Worm (Caenorhabditis elegans) whole organism, L2 larva: ENCODE measurements around the gene F45F2.10.
A peak's percentile ranks its signal among the peaks of the same experiment; 100 is the strongest.

Experiments
- C34F6.9 ChIP-seq: fragments of 150-350 bp; optimal IDR thresholded peaks from 2 replicates; lab custom pipeline; 2014; ENCODE audit warnings: missing biosample characterization, missing genetic modification characterization
- F13H6.1 ChIP-seq: sonication (generic microtip); optimal IDR thresholded peaks from 2 replicates; lab custom pipeline; 2016; ENCODE audit warnings: missing genetic modification characterization, missing compliant biosample characterization
- R02D3.7 ChIP-seq: fragments of 150-350 bp; optimal IDR thresholded peaks from 2 replicates; lab custom pipeline; 2014; ENCODE audit warnings: missing biosample characterization, missing genetic modification characterization
- ZK546.5 ChIP-seq: sonication (generic microtip); optimal IDR thresholded peaks from 2 replicates; lab custom pipeline; 2017; ENCODE audit warnings: missing biosample characterization, missing genetic modification characterization
- alr-1 ChIP-seq: fragments of 150-350 bp; optimal IDR thresholded peaks from 2 replicates; lab custom pipeline; 2014; ENCODE audit warnings: missing biosample characterization, missing genetic modification characterization
- ama-1 ChIP-seq: fragments of 150-350 bp; optimal IDR thresholded peaks from 2 replicates; lab custom pipeline; 2018; ENCODE audit warnings: inconsistent platforms
- blmp-1 ChIP-seq: sonication (generic microtip); optimal IDR thresholded peaks from 2 replicates; lab custom pipeline; 2017; ENCODE audit warnings: missing genetic modification characterization, mild to moderate bottlenecking, missing compliant biosample characterization, antibody characterized with exemption, moderate library complexity; ENCODE audit not compliant: insufficient read depth
- ceh-16 ChIP-seq: fragments of 150-350 bp; optimal IDR thresholded peaks from 2 replicates; lab custom pipeline; 2014; ENCODE audit warnings: missing biosample characterization, missing genetic modification characterization
- ceh-82 ChIP-seq: fragments of 150-350 bp; optimal IDR thresholded peaks from 2 replicates; lab custom pipeline; 2014; ENCODE audit warnings: missing biosample characterization, missing genetic modification characterization
- crh-2 ChIP-seq: sonication (generic microtip); optimal IDR thresholded peaks from 2 replicates; lab custom pipeline; 2017; ENCODE audit warnings: missing biosample characterization, missing genetic modification characterization
- dmd-4 ChIP-seq: sonication (generic microtip); optimal IDR thresholded peaks from 2 replicates; lab custom pipeline; 2017; ENCODE audit warnings: missing biosample characterization, missing genetic modification characterization
- egl-27 ChIP-seq: sonication (generic microtip); optimal IDR thresholded peaks from 3 replicates; lab custom pipeline; 2017; ENCODE audit warnings: missing biosample characterization, missing genetic modification reagents, missing genetic modification characterization
- elt-3 ChIP-seq: sonication (generic microtip); optimal IDR thresholded peaks from 2 replicates; lab custom pipeline; 2017; ENCODE audit warnings: missing biosample characterization, missing genetic modification characterization
- fos-1 ChIP-seq: fragments of 150-350 bp; optimal IDR thresholded peaks from 2 replicates; lab custom pipeline; 2014; ENCODE audit warnings: missing biosample characterization, missing genetic modification characterization
- gmeb-1 ChIP-seq: fragments of 150-350 bp; optimal IDR thresholded peaks from 2 replicates; lab custom pipeline; 2014; ENCODE audit warnings: missing biosample characterization, missing genetic modification characterization
- lin-11 ChIP-seq: fragments of 150-350 bp; sonication (generic microtip); optimal IDR thresholded peaks from 2 replicates; lab custom pipeline; 2014; ENCODE audit warnings: missing biosample characterization, missing genetic modification characterization, inconsistent platforms, mixed read lengths
- lin-13 ChIP-seq: fragments of 150-350 bp; optimal IDR thresholded peaks from 2 replicates; lab custom pipeline; 2014; ENCODE audit warnings: missing biosample characterization, missing genetic modification reagents, missing genetic modification characterization
- lin-39 ChIP-seq: fragments of 150-350 bp; optimal IDR thresholded peaks from 2 replicates; lab custom pipeline; 2014; ENCODE audit warnings: missing biosample characterization, missing genetic modification reagents, missing genetic modification characterization
- lsy-2 ChIP-seq, 2 experiments: fragments of 150-350 bp in 1 of 2; sonication (generic microtip) in 1 of 2; optimal IDR thresholded peaks; 2 replicates each; lab custom pipeline; 2014 to 2017; ENCODE audit warnings: missing biosample characterization in 2 of 2, missing genetic modification characterization in 2 of 2
- mab-5 ChIP-seq: fragments of 150-350 bp; optimal IDR thresholded peaks from 2 replicates; lab custom pipeline; 2014; ENCODE audit warnings: missing biosample characterization, missing genetic modification characterization
- mbf-1 ChIP-seq: sonication (generic microtip); optimal IDR thresholded peaks from 2 replicates; lab custom pipeline; 2017; ENCODE audit warnings: missing biosample characterization, missing genetic modification characterization
- mdl-1 ChIP-seq, 2 experiments: fragments of 150-350 bp in 1 of 2; sonication (generic microtip) in 1 of 2; optimal IDR thresholded peaks; 2 replicates each; lab custom pipeline; 2017; ENCODE audit warnings: missing biosample characterization in 2 of 2, missing genetic modification characterization in 2 of 2
- nhr-10 ChIP-seq: sonication (generic microtip); optimal IDR thresholded peaks from 2 replicates; lab custom pipeline; 2017; ENCODE audit warnings: missing biosample characterization, missing genetic modification characterization
- nhr-11 ChIP-seq: fragments of 150-350 bp; optimal IDR thresholded peaks from 2 replicates; lab custom pipeline; 2014; ENCODE audit warnings: missing biosample characterization, missing genetic modification characterization
- nhr-12 ChIP-seq: fragments of 150-350 bp; optimal IDR thresholded peaks from 2 replicates; lab custom pipeline; 2014; ENCODE audit warnings: missing biosample characterization, missing genetic modification characterization
- nhr-129 ChIP-seq: fragments of 150-350 bp; optimal IDR thresholded peaks from 2 replicates; lab custom pipeline; 2014; ENCODE audit warnings: missing biosample characterization, missing genetic modification characterization
- nhr-21 ChIP-seq: fragments of 150-350 bp; optimal IDR thresholded peaks from 2 replicates; lab custom pipeline; 2014; ENCODE audit warnings: missing biosample characterization, missing genetic modification characterization
- nhr-23 ChIP-seq: fragments of 150-350 bp; optimal IDR thresholded peaks from 2 replicates; lab custom pipeline; 2014; ENCODE audit warnings: missing biosample characterization, missing genetic modification reagents, missing genetic modification characterization
- nhr-237 ChIP-seq: fragments of 150-350 bp; optimal IDR thresholded peaks from 2 replicates; lab custom pipeline; 2014; ENCODE audit warnings: missing biosample characterization, missing genetic modification characterization
- nhr-6 ChIP-seq: fragments of 150-350 bp; optimal IDR thresholded peaks from 2 replicates; lab custom pipeline; 2014; ENCODE audit warnings: missing biosample characterization, missing genetic modification characterization
- nhr-77 ChIP-seq: fragments of 150-350 bp; optimal IDR thresholded peaks from 2 replicates; lab custom pipeline; 2014; ENCODE audit warnings: missing biosample characterization, missing genetic modification characterization
- peb-1 ChIP-seq: fragments of 150-350 bp; optimal IDR thresholded peaks from 2 replicates; lab custom pipeline; 2014; ENCODE audit warnings: missing biosample characterization, missing genetic modification characterization
- sem-4 ChIP-seq: fragments of 150-350 bp; optimal IDR thresholded peaks from 2 replicates; lab custom pipeline; 2014; ENCODE audit warnings: missing biosample characterization, missing genetic modification reagents, missing genetic modification characterization
- skn-1 ChIP-seq: sonication (generic microtip); optimal IDR thresholded peaks from 2 replicates; lab custom pipeline; 2017; ENCODE audit warnings: missing biosample characterization, missing genetic modification characterization
- sma-3 ChIP-seq: sonication (generic microtip); optimal IDR thresholded peaks from 2 replicates; lab custom pipeline; 2016; ENCODE audit warnings: missing genetic modification reagents, missing genetic modification characterization, missing compliant biosample characterization
- sma-9 ChIP-seq, 2 experiments: fragments of 150-350 bp in 1 of 2; sonication (generic microtip) in 1 of 2; optimal IDR thresholded peaks; 2 replicates each; lab custom pipeline; 2014 to 2016; ENCODE audit warnings: missing genetic modification characterization in 2 of 2, mild to moderate bottlenecking in 1 of 2, missing biosample characterization in 1 of 2, missing compliant biosample characterization in 1 of 2, missing genetic modification reagents in 1 of 2, moderate library complexity in 1 of 2
- snpc-4 ChIP-seq: fragments of 150-350 bp; optimal IDR thresholded peaks from 2 replicates; lab custom pipeline; 2014; ENCODE audit warnings: missing biosample characterization, missing genetic modification characterization
- unc-39 ChIP-seq: fragments of 150-350 bp; optimal IDR thresholded peaks from 2 replicates; lab custom pipeline; 2014; ENCODE audit warnings: missing biosample characterization, missing genetic modification characterization
- unc-62 ChIP-seq: fragments of 150-350 bp; optimal IDR thresholded peaks from 2 replicates; lab custom pipeline; 2014; ENCODE audit warnings: missing biosample characterization, missing genetic modification reagents, missing genetic modification characterization
- ztf-1 ChIP-seq: fragments of 200-800 bp; sonication (Bioruptor generic); conservative IDR thresholded peaks from 2 replicates; pipeline ENCODE4 v1.3.6; 2022; ENCODE audit warnings: missing genetic modification characterization, missing compliant biosample characterization
- ztf-11 ChIP-seq: sonication (generic microtip); optimal IDR thresholded peaks from 2 replicates; lab custom pipeline; 2017; ENCODE audit warnings: missing biosample characterization, missing genetic modification characterization

F45F2.10 gene

ce11 chrV:8518822-8519392, at the start of gene F45F2.10:
TSS of gene F45F2.10 (minus strand) at chrV:8518872.
- no peak for TF ChIP-seq sem-4 (tag; lab: Kevin White, UChicago)
- TF ChIP-seq R02D3.7 (tag; lab: Kevin White, UChicago) = peak; percentile 6
- peak; percentile 1 for TF ChIP-seq nhr-129 (tag; lab: Kevin White, UChicago)
- peak; percentile 30 for TF ChIP-seq snpc-4 (tag; lab: Kevin White, UChicago)

ce11 chrV:8565075-8565474, 46.4 kb upstream of the F45F2.10 start, which contains the start of gene F25G6.8:
TSS of gene F25G6.8 (minus strand) at chrV:8565175.
- no peak for TF ChIP-seq nhr-237
- TF ChIP-seq skn-1 (tag; lab: Kevin White, UChicago) = no peak
- no peak for TF ChIP-seq lsy-2 (tag; optimal IDR thresholded peaks at IDR 0.05; lab: Kevin White, UChicago)
- TF ChIP-seq mdl-1 (tag; optimal IDR thresholded peaks at IDR 0.05; lab: Kevin White, UChicago) = no peak
- TF ChIP-seq lin-13 = no peak
- no peak for TF ChIP-seq nhr-6 (tag; lab: Kevin White, UChicago)
- no peak for TF ChIP-seq nhr-11 (tag; lab: Kevin White, UChicago)
- TF ChIP-seq R02D3.7 (tag; lab: Kevin White, UChicago) = no peak
- TF ChIP-seq fos-1 (tag; lab: Kevin White, UChicago) = no peak
- no peak for TF ChIP-seq sem-4 (tag; lab: Kevin White, UChicago)
- TF ChIP-seq ceh-82 (tag; lab: Kevin White, UChicago) = no peak
- no peak for TF ChIP-seq elt-3 (tag; lab: Kevin White, UChicago)
- no peak for TF ChIP-seq peb-1 (tag; lab: Kevin White, UChicago)

ce11 chrV:8560916-8561315, 42.2 kb upstream of the F45F2.10 start, which contains the start of gene acr-16:
TSS of gene acr-16 (plus strand) at chrV:8561216.
- TF ChIP-seq blmp-1 = no peak
- no peak for TF ChIP-seq nhr-12
- no peak for TF ChIP-seq lin-11 (tag; lab: Kevin White, UChicago)
- TF ChIP-seq nhr-77 (tag; lab: Kevin White, UChicago) = no peak
- no peak for TF ChIP-seq ztf-1
- no peak for TF ChIP-seq alr-1 (tag; lab: Kevin White, UChicago)
- TF ChIP-seq ama-1 (lab: Kevin White, UChicago) = no peak
- no peak for TF ChIP-seq mbf-1 (tag; lab: Kevin White, UChicago)
- TF ChIP-seq gmeb-1 (tag; lab: Kevin White, UChicago) = no peak
- TF ChIP-seq lsy-2 (tag; optimal IDR thresholded peaks at IDR 0.05; lab: Kevin White, UChicago) = no peak
- TF ChIP-seq crh-2 (tag; lab: Kevin White, UChicago) = no peak
- TF ChIP-seq unc-62 (GFP tag; lab: Kevin White, UChicago) = no peak
- no peak for TF ChIP-seq unc-39 (tag; lab: Kevin White, UChicago)

ce11 chrV:8555955-8556354, 37.3 kb upstream of the F45F2.10 start:
- no peak for TF ChIP-seq ceh-82 (tag; lab: Kevin White, UChicago)
- TF ChIP-seq F13H6.1 (tag; lab: Kevin White, UChicago) = no peak
- TF ChIP-seq ZK546.5 (tag; lab: Kevin White, UChicago) = no peak
- no peak for TF ChIP-seq nhr-77 (tag; lab: Kevin White, UChicago)
- no peak for TF ChIP-seq unc-39 (tag; lab: Kevin White, UChicago)
- no peak for TF ChIP-seq ztf-1
- no peak for TF ChIP-seq gmeb-1 (tag; lab: Kevin White, UChicago)
- TF ChIP-seq lin-39 = no peak
- TF ChIP-seq sem-4 (tag; lab: Kevin White, UChicago) = no peak

- no peak for TF ChIP-seq nhr-77 (tag; lab: Kevin White, UChicago)
- TF ChIP-seq F13H6.1 (tag; lab: Kevin White, UChicago) = no peak
- TF ChIP-seq sma-9 (GFP tag; optimal IDR thresholded peaks at IDR 0.05; lab: Kevin White, UChicago) = peak; percentile 24
- no peak for TF ChIP-seq sma-9 (tag; optimal IDR thresholded peaks at IDR 0.05; lab: Kevin White, UChicago)
Measured at ce11 chrV:8552460-8552859, 33.8 kb upstream of the F45F2.10 start, which contains the start of gene acr-15. TSS of gene acr-15 (plus strand) at chrV:8552695.

- TF ChIP-seq skn-1 (tag; lab: Kevin White, UChicago) (no peak), F13H6.1 (tag; lab: Kevin White, UChicago) (no peak), lin-39 (no peak), egl-27 (no peak), alr-1 (tag; lab: Kevin White, UChicago) (no peak), C34F6.9 (no peak), ceh-16 (tag; lab: Kevin White, UChicago) (no peak), peb-1 (tag; lab: Kevin White, UChicago) (no peak), blmp-1 (no peak), nhr-23 (no peak), mab-5 (tag; lab: Kevin White, UChicago) (no peak), nhr-10 (tag; lab: Kevin White, UChicago) (no peak), ztf-11 (tag; lab: Kevin White, UChicago) (no peak), sma-3 (GFP tag; lab: Kevin White, UChicago) (no peak), ZK546.5 (tag; lab: Kevin White, UChicago) (no peak), dmd-4 (tag; lab: Kevin White, UChicago) (no peak), nhr-129 (tag; lab: Kevin White, UChicago) (no peak), nhr-21 (tag; lab: Kevin White, UChicago) (no peak)
Measured at ce11 chrV:8548989-8549388, 30.3 kb upstream of the F45F2.10 start, which contains the start of gene stdh-4. TSS of gene stdh-4 (plus strand) at chrV:8549289.
